Fruit fly (Drosophila melanogaster): Measurements from ENCODE around the gene eIF4E7.

DNA sequence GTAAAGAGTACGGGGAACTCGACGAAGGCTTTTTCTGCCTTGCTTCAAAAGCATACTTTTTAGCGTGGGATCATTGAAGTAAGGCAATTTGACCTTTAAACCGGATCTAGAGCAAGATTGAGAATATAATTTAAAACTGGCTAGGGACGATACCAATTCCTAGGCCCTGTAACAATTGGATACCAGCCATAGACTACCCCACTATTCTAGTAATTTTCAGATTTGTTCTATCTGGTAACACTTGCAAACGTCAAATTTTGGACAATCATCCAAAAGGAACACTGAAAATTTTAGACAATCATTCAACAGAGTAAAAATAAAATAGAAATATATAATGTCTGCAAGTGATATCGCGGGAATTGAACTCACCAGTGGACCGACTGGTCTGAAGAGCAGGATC is 16.8 kb downstream of the eIF4E7 start, which contains the start of gene CG14628:
- no peak for TF ChIP-seq kay (GFP tag; ENCODE audit: borderline replicate concordance)
- TF ChIP-seq tj (GFP tag; optimal IDR thresholded peaks at IDR 0.05), result no peak
- TF ChIP-seq CG5204 (GFP tag; optimal IDR thresholded peaks at IDR 0.05), result no peak
- TF ChIP-seq pad (GFP tag; optimal IDR thresholded peaks at IDR 0.05), result no peak
- no peak for TF ChIP-seq CG33017 (tag; optimal IDR thresholded peaks at IDR 0.05)
- TF ChIP-seq cic (GFP tag; optimal IDR thresholded peaks at IDR 0.05), result no peak
- TF ChIP-seq CG7045 (GFP tag; optimal IDR thresholded peaks at IDR 0.05), result no peak
- TF ChIP-seq Crg-1 (GFP tag; optimal IDR thresholded peaks at IDR 0.05), result no peak
- no peak for TF ChIP-seq bab1 (GFP tag; optimal IDR thresholded peaks at IDR 0.05)
- no peak for TF ChIP-seq Hr96 (GFP tag; optimal IDR thresholded peaks at IDR 0.05)
- no peak for TF ChIP-seq ovo (GFP tag; optimal IDR thresholded peaks at IDR 0.05)
- TF ChIP-seq toe (GFP tag; optimal IDR thresholded peaks at IDR 0.05), result no peak
- no peak for TF ChIP-seq CG12768 (GFP tag; optimal IDR thresholded peaks at IDR 0.05)
